Fruit fly (Drosophila melanogaster) whole organism, embryonic: Measurements from ENCODE around the gene Tmhs.

ENCODE experiments used
- Aef1 ChIP-seq: fragments of 200-800 bp; sonication (Bioruptor generic); IDR thresholded peaks from 3 replicates; pipeline ENCODE4 v1.3.6; 2022; ENCODE audit warnings: missing biosample characterization, missing genetic modification characterization
- CG10462 ChIP-seq: fragments of 200-800 bp; sonication (Bioruptor generic); optimal IDR thresholded peaks from 2 replicates; lab custom pipeline; 2016; ENCODE audit warnings: missing biosample characterization, missing genetic modification characterization
- CG10979 ChIP-seq: fragments of 200-800 bp; sonication (Bioruptor generic); optimal IDR thresholded peaks from 2 replicates; lab custom pipeline; 2018; ENCODE audit warnings: missing biosample characterization, mild to moderate bottlenecking, missing genetic modification characterization, moderate library complexity
- CG11398 ChIP-seq: fragments of 200-800 bp; sonication (Bioruptor generic); optimal IDR thresholded peaks from 2 replicates; lab custom pipeline; 2016; ENCODE audit warnings: missing biosample characterization, missing genetic modification characterization
- CG12071 ChIP-seq: fragments of 200-800 bp; sonication (Bioruptor generic); optimal IDR thresholded peaks from 3 replicates; lab custom pipeline; 2018; ENCODE audit warnings: missing biosample characterization, mild to moderate bottlenecking, missing genetic modification characterization
- CG14050 ChIP-seq: fragments of 200-800 bp; sonication (Bioruptor generic); IDR thresholded peaks from 3 replicates; pipeline ENCODE4 v1.3.6; 2022; ENCODE audit warnings: missing biosample characterization, missing genetic modification characterization
- CG14667 ChIP-seq: fragments of 200-800 bp; sonication (Bioruptor generic); IDR thresholded peaks from 2 replicates; pipeline ENCODE4 v1.3.6; 2022; ENCODE audit warnings: missing biosample characterization, missing genetic modification characterization
- CG15479 ChIP-seq: fragments of 200-800 bp; sonication (Bioruptor generic); optimal IDR thresholded peaks from 3 replicates; lab custom pipeline; 2019; ENCODE audit warnings: missing biosample characterization, mild to moderate bottlenecking, missing genetic modification characterization, moderate library complexity
- CG15601 ChIP-seq: fragments of 200-800 bp; sonication (Bioruptor generic); optimal IDR thresholded peaks from 3 replicates; lab custom pipeline; 2019; ENCODE audit warnings: missing biosample characterization, mild to moderate bottlenecking, missing genetic modification characterization, moderate library complexity
- CG17385 ChIP-seq: fragments of 200-800 bp; sonication (Bioruptor generic); optimal IDR thresholded peaks from 3 replicates; lab custom pipeline; 2018; ENCODE audit warnings: missing biosample characterization, mild to moderate bottlenecking, missing genetic modification characterization
- CG17829 ChIP-seq: fragments of 200-800 bp; optimal IDR thresholded peaks from 2 replicates; lab custom pipeline; 2019; ENCODE audit warnings: missing biosample characterization, mild to moderate bottlenecking, missing genetic modification characterization, moderate library complexity
- CG31441 ChIP-seq: fragments of 200-800 bp; sonication (Bioruptor generic); IDR thresholded peaks from 2 replicates; pipeline ENCODE4 v1.3.6; 2022; ENCODE audit warnings: missing biosample characterization, missing genetic modification characterization
- CG33557 ChIP-seq: fragments of 200-800 bp; sonication (Bioruptor generic); optimal IDR thresholded peaks from 2 replicates; lab custom pipeline; 2019; ENCODE audit warnings: missing biosample characterization, mild to moderate bottlenecking, missing genetic modification characterization, moderate library complexity
- CG4424 ChIP-seq: fragments of 200-800 bp; sonication (Bioruptor generic); optimal IDR thresholded peaks from 3 replicates; lab custom pipeline; 2016; ENCODE audit warnings: missing biosample characterization, missing genetic modification characterization
- CG6854 ChIP-seq: fragments of 200-800 bp; sonication (Bioruptor generic); optimal IDR thresholded peaks from 3 replicates; lab custom pipeline; 2017; ENCODE audit warnings: missing biosample characterization, mild to moderate bottlenecking, missing genetic modification characterization
- CG7786 ChIP-seq: fragments of 200-800 bp; sonication (Bioruptor generic); optimal IDR thresholded peaks from 2 replicates; lab custom pipeline; 2016; ENCODE audit warnings: missing biosample characterization, missing genetic modification characterization
- CG7987 ChIP-seq: fragments of 200-800 bp; sonication (Bioruptor generic); optimal IDR thresholded peaks from 2 replicates; lab custom pipeline; 2018; ENCODE audit warnings: missing biosample characterization, mild to moderate bottlenecking, missing genetic modification characterization, moderate library complexity
- CG8290 ChIP-seq, 3 experiments: fragments of 200-800 bp; sonication (Bioruptor generic); optimal IDR thresholded peaks; 2 replicates each; lab custom pipeline; 2016 to 2019; ENCODE audit warnings: missing biosample characterization in 3 of 3, missing genetic modification characterization in 3 of 3, mild to moderate bottlenecking in 2 of 3, moderate library complexity in 1 of 3
- CG9215 ChIP-seq: fragments of 200-800 bp; sonication (Bioruptor generic); IDR thresholded peaks from 2 replicates; pipeline ENCODE4 v1.3.6; 2022; ENCODE audit warnings: missing biosample characterization, missing genetic modification characterization
- CG9876 ChIP-seq: fragments of 200-800 bp; sonication (Bioruptor generic); optimal IDR thresholded peaks from 2 replicates; lab custom pipeline; 2016; ENCODE audit warnings: missing biosample characterization, missing genetic modification characterization
- Elba2 ChIP-seq: fragments of 200-800 bp; sonication (Bioruptor generic); optimal IDR thresholded peaks from 3 replicates; lab custom pipeline; 2016; ENCODE audit warnings: missing biosample characterization, missing genetic modification characterization
- MBD-R2 ChIP-seq: fragments of 200-800 bp; sonication (Bioruptor generic); IDR thresholded peaks from 2 replicates; pipeline ENCODE4 v1.3.6; 2022; ENCODE audit warnings: missing biosample characterization, missing genetic modification characterization
- NC2β ChIP-seq: fragments of 200-800 bp; sonication (Bioruptor generic); optimal IDR thresholded peaks from 2 replicates; lab custom pipeline; 2016; ENCODE audit warnings: missing biosample characterization, missing genetic modification characterization
- Pdp1 ChIP-seq, 2 experiments: fragments of 200-800 bp; sonication (Bioruptor generic); optimal IDR thresholded peaks; 3 replicates each; lab custom pipeline; 2016; ENCODE audit warnings: missing biosample characterization in 2 of 2, missing genetic modification characterization in 2 of 2, mild to moderate bottlenecking in 1 of 2, moderate library complexity in 1 of 2
- Sry-β ChIP-seq: fragments of 200-800 bp; sonication (Bioruptor generic); optimal IDR thresholded peaks from 2 replicates; lab custom pipeline; 2018; ENCODE audit warnings: missing biosample characterization, mild to moderate bottlenecking, missing genetic modification characterization, moderate library complexity
- Xbp1 ChIP-seq: fragments of 200-800 bp; sonication (Bioruptor generic); optimal IDR thresholded peaks from 3 replicates; lab custom pipeline; 2016; ENCODE audit warnings: missing biosample characterization, mild to moderate bottlenecking, missing genetic modification characterization
- amos ChIP-seq: fragments of 200-800 bp; sonication (Bioruptor generic); IDR thresholded peaks from 2 replicates; pipeline ENCODE4 v1.3.6; 2022; ENCODE audit warnings: missing biosample characterization, missing genetic modification characterization; ENCODE audit not compliant: partially characterized antibody
- aop ChIP-seq: fragments of 200-800 bp; sonication (Bioruptor generic); IDR thresholded peaks from 2 replicates; pipeline ENCODE4 v1.3.6; 2022; ENCODE audit warnings: missing biosample characterization, missing genetic modification characterization
- ap ChIP-seq: fragments of 200-800 bp; sonication (Bioruptor generic); IDR thresholded peaks from 2 replicates; pipeline ENCODE4 v1.3.6; 2022; ENCODE audit warnings: missing biosample characterization, missing genetic modification characterization
- cas ChIP-seq: fragments of 200-800 bp; sonication (Bioruptor generic); IDR thresholded peaks from 2 replicates; pipeline ENCODE4 v1.3.6; 2022; ENCODE audit warnings: missing biosample characterization, missing genetic modification characterization
- chn ChIP-seq: fragments of 200-800 bp; sonication (Bioruptor generic); optimal IDR thresholded peaks from 2 replicates; lab custom pipeline; 2016; ENCODE audit warnings: missing biosample characterization, missing genetic modification characterization
- croc ChIP-seq: fragments of 200-800 bp; sonication (Bioruptor generic); conservative IDR thresholded peaks from 3 replicates; pipeline ENCODE4 v1.3.6; 2022; ENCODE audit warnings: missing biosample characterization, missing genetic modification characterization
- dm ChIP-seq: fragments of 200-800 bp; sonication (Bioruptor generic); optimal IDR thresholded peaks from 3 replicates; lab custom pipeline; 2016; ENCODE audit warnings: missing biosample characterization, missing genetic modification characterization
- exex ChIP-seq: fragments of 200-800 bp; sonication (Bioruptor generic); optimal IDR thresholded peaks from 4 replicates; lab custom pipeline; 2018; ENCODE audit warnings: missing biosample characterization, mild to moderate bottlenecking, missing genetic modification characterization, moderate library complexity
- fd64A ChIP-seq: fragments of 200-800 bp; sonication (Bioruptor generic); optimal IDR thresholded peaks from 3 replicates; lab custom pipeline; 2018; ENCODE audit warnings: missing biosample characterization, mild to moderate bottlenecking, missing genetic modification characterization
- gro ChIP-seq: fragments of 200-800 bp; sonication (Bioruptor generic); optimal IDR thresholded peaks from 2 replicates; lab custom pipeline; 2016; ENCODE audit warnings: missing biosample characterization, missing genetic modification characterization
- gsb-n ChIP-seq: fragments of 200-800 bp; sonication (Bioruptor generic); optimal IDR thresholded peaks from 3 replicates; lab custom pipeline; 2018; ENCODE audit warnings: missing biosample characterization, mild to moderate bottlenecking, missing genetic modification characterization
- knrl ChIP-seq: fragments of 200-800 bp; sonication (Bioruptor generic); IDR thresholded peaks from 3 replicates; pipeline ENCODE4 v1.3.6; 2022; ENCODE audit warnings: missing biosample characterization, missing genetic modification characterization; ENCODE audit not compliant: partially characterized antibody
- lilli ChIP-seq: fragments of 200-800 bp; sonication (Bioruptor generic); optimal IDR thresholded peaks from 3 replicates; lab custom pipeline; 2016; ENCODE audit warnings: missing biosample characterization, missing genetic modification characterization
- luna ChIP-seq: fragments of 200-800 bp; sonication (Bioruptor generic); optimal IDR thresholded peaks from 2 replicates; lab custom pipeline; 2016; ENCODE audit warnings: missing biosample characterization, missing genetic modification characterization
- org-1 ChIP-seq: fragments of 200-800 bp; sonication (Bioruptor generic); optimal IDR thresholded peaks from 2 replicates; lab custom pipeline; 2017; ENCODE audit warnings: missing biosample characterization, missing genetic modification characterization
- otp ChIP-seq: fragments of 200-800 bp; sonication (Bioruptor generic); IDR thresholded peaks from 3 replicates; pipeline ENCODE4, ENCODE4 v1.3.6; 2022; ENCODE audit warnings: missing biosample characterization, missing genetic modification characterization
- prd ChIP-seq, 3 experiments: fragments of >200 bp in 2 of 3; fragments of 200-800 bp in 1 of 3; sonication (Bioruptor generic) in 1 of 3; optimal IDR thresholded peaks in 2 of 3; IDR thresholded peaks in 1 of 3; 2 replicates in 2 of 3; 3 replicates in 1 of 3; pipeline versions ENCODE4 v1.3.6 to Lab custom; 2017 to 2022; ENCODE audit warnings: missing biosample characterization in 1 of 3, missing genetic modification characterization in 1 of 3
- salm ChIP-seq: fragments of 200-800 bp; sonication (Bioruptor generic); optimal IDR thresholded peaks from 2 replicates; lab custom pipeline; 2018; ENCODE audit warnings: missing biosample characterization, mild to moderate bottlenecking, missing genetic modification characterization
- schlank ChIP-seq: fragments of 200-800 bp; sonication (Bioruptor generic); optimal IDR thresholded peaks from 2 replicates; lab custom pipeline; 2018; ENCODE audit warnings: missing biosample characterization, mild to moderate bottlenecking, missing genetic modification characterization
- ssp ChIP-seq: fragments of 200-800 bp; sonication (Bioruptor generic); IDR thresholded peaks from 2 replicates; pipeline ENCODE4 v1.3.6; 2022; ENCODE audit warnings: missing biosample characterization, missing genetic modification characterization
- trem ChIP-seq: fragments of 200-800 bp; optimal IDR thresholded peaks from 3 replicates; lab custom pipeline; 2019; ENCODE audit warnings: missing biosample characterization, mild to moderate bottlenecking, missing genetic modification characterization, moderate library complexity

Tmhs gene

DNA sequence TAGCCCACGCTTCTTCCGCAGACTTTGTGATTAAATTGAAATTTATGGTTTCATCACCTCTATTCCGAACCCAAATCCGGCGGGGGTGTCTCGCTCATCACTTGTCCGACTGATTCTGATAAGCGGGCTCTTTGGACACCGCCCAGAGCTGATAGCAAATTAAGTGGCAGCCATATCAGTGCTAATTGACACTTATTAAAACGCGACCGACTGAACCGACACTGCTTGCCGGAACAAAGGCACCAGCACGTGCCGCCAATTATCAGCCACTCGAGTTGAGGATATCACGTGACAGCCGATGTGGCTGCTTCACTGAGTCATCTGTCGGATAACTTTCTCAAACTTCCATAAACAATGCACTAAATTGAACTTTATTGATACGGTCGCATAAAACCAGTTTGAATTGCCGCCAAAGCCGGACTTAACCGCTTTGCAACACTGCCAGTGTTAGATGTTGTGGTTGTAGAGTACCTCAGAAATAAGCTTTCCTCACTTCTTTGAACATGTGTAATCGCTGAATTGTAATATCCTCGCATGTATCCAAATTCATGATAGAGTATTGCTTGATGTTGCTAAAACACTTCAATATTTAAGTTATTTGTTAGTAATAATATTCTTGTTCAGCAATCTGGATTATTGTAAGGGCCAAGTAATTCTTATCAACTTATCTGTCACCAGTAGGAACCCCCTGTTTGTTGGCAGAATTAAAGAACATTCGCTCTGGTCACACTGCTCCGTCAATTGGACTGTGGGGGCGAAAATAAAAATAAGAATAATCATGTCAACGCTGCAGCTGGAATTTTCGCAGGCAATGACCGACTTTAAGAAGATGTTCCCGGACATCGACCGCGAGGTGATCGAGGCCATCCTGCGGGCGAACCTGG lies 28.7 kb upstream of the Tmhs start, which contains the start of gene CG12024 (continued):
- TF ChIP-seq salm (tag; lab: Kevin White, UChicago) = peak; percentile 3
- TF ChIP-seq prd (optimal IDR thresholded peaks at IDR 0.05; lab: Kevin White, UChicago) = no peak
- TF ChIP-seq prd (GFP tag; IDR thresholded peaks at IDR 0.05; lab: Robert Waterston, UW) = peak; percentile 59; the same call in 2 of the 3 replicates
- TF ChIP-seq CG10979 (tag; lab: Kevin White, UChicago) = peak; percentile 62
- peak; percentile 44 for TF ChIP-seq gsb-n (tag; lab: Kevin White, UChicago)
- TF ChIP-seq Sry-β = peak; percentile 8
- peak; percentile 70 for TF ChIP-seq MBD-R2 (GFP tag; lab: Robert Waterston, UW)
- peak; percentile 70 for TF ChIP-seq CG31441 (GFP tag; lab: Robert Waterston, UW)
- TF ChIP-seq CG6854 (GFP tag; lab: Kevin White, UChicago) = no peak
- TF ChIP-seq CG33557 (GFP tag; lab: Kevin White, UChicago) = peak; percentile 66
- TF ChIP-seq Xbp1 (GFP tag; lab: Kevin White, UChicago) = peak; percentile 82
- TF ChIP-seq CG10462 (GFP tag; lab: Kevin White, UChicago) = peak; percentile 10
- TF ChIP-seq Pdp1 (GFP tag; optimal IDR thresholded peaks at IDR 0.05; lab: Kevin White, UChicago) = peak; percentile 71 to 79
- no peak for TF ChIP-seq CG15479 (GFP tag; lab: Kevin White, UChicago)
- no peak for TF ChIP-seq CG11398 (GFP tag; lab: Kevin White, UChicago)
- peak; percentile 21; the same call in 1 of the 2 replicates for TF ChIP-seq ap (GFP tag; lab: Robert Waterston, UW)
- peak; percentile 42 for TF ChIP-seq CG8290 (GFP tag; optimal IDR thresholded peaks at IDR 0.05; lab: Kevin White, UChicago)
- peak in 1 of 2 experiments; percentile 86 for TF ChIP-seq CG8290 (tag; optimal IDR thresholded peaks at IDR 0.05; lab: Kevin White, UChicago)
- TF ChIP-seq cas (GFP tag; lab: Robert Waterston, UW) = peak; percentile 25; the same call in 1 of the 2 replicates
- peak; percentile 82 for TF ChIP-seq Aef1 (GFP tag; lab: Robert Waterston, UW)
- no peak for TF ChIP-seq CG7987 (GFP tag; lab: Kevin White, UChicago)
- TF ChIP-seq gro (GFP tag; lab: Kevin White, UChicago) = peak; percentile 63
- peak; percentile 82 for TF ChIP-seq CG17829 (tag; lab: Kevin White, UChicago)
- TF ChIP-seq aop (GFP tag; lab: Robert Waterston, UW) = no peak
- TF ChIP-seq lilli (GFP tag; lab: Kevin White, UChicago) = peak; percentile 86
- TF ChIP-seq amos (GFP tag; lab: Robert Waterston, UW) = no peak
- peak; percentile 55 for TF ChIP-seq CG17385
- peak; percentile 75 for TF ChIP-seq CG9215 (GFP tag; lab: Robert Waterston, UW)
- TF ChIP-seq org-1 = no peak
- TF ChIP-seq CG9876 = peak; percentile 28
- no peak for TF ChIP-seq fd64A
- TF ChIP-seq CG14050 (GFP tag; lab: Robert Waterston, UW) = peak; percentile 32; the same call in 1 of the 3 replicates
- TF ChIP-seq trem (tag; lab: Kevin White, UChicago) = peak; percentile 86
- TF ChIP-seq ssp (GFP tag; lab: Robert Waterston, UW) = peak; percentile 98
- TF ChIP-seq Elba2 (GFP tag; lab: Kevin White, UChicago) = peak; percentile 95
- TF ChIP-seq otp (GFP tag; lab: Robert Waterston, UW) = no peak
- peak; percentile 34 for TF ChIP-seq luna (GFP tag; lab: Kevin White, UChicago)
- peak; percentile 70 for TF ChIP-seq chn (GFP tag; lab: Kevin White, UChicago)
- TF ChIP-seq dm (GFP tag; lab: Kevin White, UChicago) = peak; percentile 58
- TF ChIP-seq croc = peak; percentile 13; the same call in 1 of the 3 replicates
- peak; percentile 80 for TF ChIP-seq NC2β (GFP tag; lab: Kevin White, UChicago)
- TF ChIP-seq CG4424 (GFP tag; lab: Kevin White, UChicago) = peak; percentile 74
- peak; percentile 80 for TF ChIP-seq CG7786
- peak; percentile 55 for TF ChIP-seq exex (tag; lab: Kevin White, UChicago)
- TF ChIP-seq knrl (GFP tag; lab: Robert Waterston, UW) = peak; percentile 46; the same call in 2 of the 3 replicates
- TF ChIP-seq CG12071 (GFP tag; lab: Kevin White, UChicago) = peak; percentile 14
- TF ChIP-seq CG15601 = peak; percentile 77
- TF ChIP-seq CG14667 (GFP tag; lab: Robert Waterston, UW) = no peak
- TF ChIP-seq schlank (tag; lab: Kevin White, UChicago) = no peak
